Fruit fly (Drosophila melanogaster): ENCODE results near the gene CG11951.

DNA sequence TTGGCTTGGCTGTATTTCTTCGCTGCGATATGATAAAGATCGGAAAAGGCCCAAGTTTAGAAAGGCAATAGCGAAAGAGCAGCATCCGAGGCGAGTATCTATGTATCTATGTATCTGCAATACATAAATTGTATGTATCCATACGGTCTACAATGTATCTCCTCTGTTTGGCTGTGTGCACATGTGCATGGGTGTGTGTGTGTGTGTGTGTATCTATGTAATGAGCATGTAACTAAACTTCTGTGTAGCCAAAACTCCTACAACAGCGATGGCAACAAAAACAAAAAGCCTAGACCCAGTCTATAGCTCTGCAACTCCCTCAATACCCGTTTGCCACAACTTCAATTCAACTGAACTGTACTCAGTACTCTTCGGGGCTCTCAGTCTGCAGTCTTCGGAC is 28.4 kb downstream of the CG11951 start:
- TF ChIP-seq CG32006 (GFP tag; optimal IDR thresholded peaks at IDR 0.05) (no peak), net (GFP tag; optimal IDR thresholded peaks at IDR 0.05) (no peak), svp (GFP tag) (no peak), Gug (GFP tag; IDR thresholded peaks at IDR 0.05) (no peak), Hr38 (GFP tag; optimal IDR thresholded peaks at IDR 0.05) (no peak), Ets21C (GFP tag; optimal IDR thresholded peaks at IDR 0.05) (no peak), Blimp-1 (GFP tag; optimal IDR thresholded peaks at IDR 0.05) (no peak), esn (GFP tag; optimal IDR thresholded peaks at IDR 0.05) (no peak), CG10669 (GFP tag; optimal IDR thresholded peaks at IDR 0.05) (no peak)
